Fruit fly (Drosophila melanogaster) whole organism, embryonic: Measurements from ENCODE around the gene CG18171.

Source experiments
- BtbVII ChIP-seq: fragments of 200-800 bp; sonication (Bioruptor generic); optimal IDR thresholded peaks from 3 replicates; lab custom pipeline; 2017; ENCODE audit warnings: missing biosample characterization, mild to moderate bottlenecking, missing genetic modification characterization
- CG10267 ChIP-seq: fragments of 200-800 bp; sonication (Bioruptor generic); optimal IDR thresholded peaks from 2 replicates; lab custom pipeline; 2018; ENCODE audit warnings: missing biosample characterization, mild to moderate bottlenecking, missing genetic modification characterization, moderate library complexity
- CG10321 ChIP-seq: fragments of 200-800 bp; sonication (Bioruptor generic); IDR thresholded peaks from 2 replicates; pipeline ENCODE4 v1.3.6; 2022; ENCODE audit warnings: missing biosample characterization, missing genetic modification characterization
- CG12219 ChIP-seq: fragments of 200-800 bp; sonication (Bioruptor generic); optimal IDR thresholded peaks from 3 replicates; lab custom pipeline; 2018; ENCODE audit warnings: missing biosample characterization, mild to moderate bottlenecking, missing genetic modification characterization
- CG1233 ChIP-seq: fragments of 200-800 bp; sonication (Bioruptor generic); optimal IDR thresholded peaks from 4 replicates; lab custom pipeline; 2018; ENCODE audit warnings: missing biosample characterization, mild to moderate bottlenecking, missing genetic modification characterization
- CG12659 ChIP-seq: fragments of 200-800 bp; sonication (Bioruptor generic); optimal IDR thresholded peaks from 3 replicates; lab custom pipeline; 2017; ENCODE audit warnings: mild to moderate bottlenecking, missing biosample characterization, missing genetic modification reagents, missing genetic modification characterization
- CG13624 ChIP-seq: fragments of 200-800 bp; sonication (Bioruptor generic); optimal IDR thresholded peaks from 2 replicates; lab custom pipeline; 2016; ENCODE audit warnings: missing biosample characterization, missing genetic modification characterization
- CG14050 ChIP-seq: fragments of 200-800 bp; sonication (Bioruptor generic); IDR thresholded peaks from 3 replicates; pipeline ENCODE4 v1.3.6; 2022; ENCODE audit warnings: missing biosample characterization, missing genetic modification characterization
- CG14965 ChIP-seq: fragments of 200-800 bp; sonication (Bioruptor generic); optimal IDR thresholded peaks from 2 replicates; lab custom pipeline; 2016; ENCODE audit warnings: missing biosample characterization, missing genetic modification characterization, borderline replicate concordance
- CG15514 ChIP-seq: fragments of 200-800 bp; sonication (Bioruptor generic); optimal IDR thresholded peaks from 3 replicates; lab custom pipeline; 2017; ENCODE audit warnings: missing biosample characterization, missing genetic modification characterization, mild to moderate bottlenecking, moderate library complexity, missing genetic modification reagents
- CG17829 ChIP-seq: fragments of 200-800 bp; optimal IDR thresholded peaks from 2 replicates; lab custom pipeline; 2019; ENCODE audit warnings: missing biosample characterization, mild to moderate bottlenecking, missing genetic modification characterization, moderate library complexity
- CG33557 ChIP-seq: fragments of 200-800 bp; sonication (Bioruptor generic); optimal IDR thresholded peaks from 2 replicates; lab custom pipeline; 2019; ENCODE audit warnings: missing biosample characterization, mild to moderate bottlenecking, missing genetic modification characterization, moderate library complexity
- CG3838 ChIP-seq: fragments of 200-800 bp; sonication (Bioruptor generic); optimal IDR thresholded peaks from 3 replicates; lab custom pipeline; 2016; ENCODE audit warnings: missing biosample characterization, missing genetic modification characterization
- CG3995 ChIP-seq: fragments of 200-800 bp; sonication (Bioruptor generic); optimal IDR thresholded peaks from 3 replicates; lab custom pipeline; 2016; ENCODE audit warnings: missing biosample characterization, missing genetic modification characterization
- CG43689 ChIP-seq: fragments of 200-800 bp; sonication (Bioruptor generic); IDR thresholded peaks from 2 replicates; pipeline ENCODE4 v1.3.6; 2022; ENCODE audit warnings: missing biosample characterization, missing genetic modification characterization
- CG4424 ChIP-seq: fragments of 200-800 bp; sonication (Bioruptor generic); optimal IDR thresholded peaks from 3 replicates; lab custom pipeline; 2016; ENCODE audit warnings: missing biosample characterization, missing genetic modification characterization
- CG6654 ChIP-seq: fragments of 200-800 bp; sonication (Bioruptor generic); optimal IDR thresholded peaks from 2 replicates; lab custom pipeline; 2017; ENCODE audit warnings: missing biosample characterization, mild to moderate bottlenecking, missing genetic modification characterization
- CG7928 ChIP-seq: fragments of 200-800 bp; sonication (Bioruptor generic); optimal IDR thresholded peaks from 2 replicates; lab custom pipeline; 2017; ENCODE audit warnings: missing biosample characterization, mild to moderate bottlenecking, missing genetic modification characterization
- CG8089 ChIP-seq: fragments of 200-800 bp; sonication (Bioruptor generic); optimal IDR thresholded peaks from 3 replicates; lab custom pipeline; 2016; ENCODE audit warnings: missing biosample characterization, missing genetic modification characterization
- CG8290 ChIP-seq, 3 experiments: fragments of 200-800 bp; sonication (Bioruptor generic); optimal IDR thresholded peaks; 2 replicates each; lab custom pipeline; 2016 to 2019; ENCODE audit warnings: missing biosample characterization in 3 of 3, missing genetic modification characterization in 3 of 3, mild to moderate bottlenecking in 2 of 3, moderate library complexity in 1 of 3
- CG9727 ChIP-seq: fragments of 200-800 bp; sonication (Bioruptor generic); optimal IDR thresholded peaks from 3 replicates; lab custom pipeline; 2017; ENCODE audit warnings: missing biosample characterization, mild to moderate bottlenecking, missing genetic modification characterization
- Dbx ChIP-seq: fragments of 200-800 bp; sonication (Bioruptor generic); IDR thresholded peaks from 3 replicates; pipeline ENCODE4 v1.3.6; 2022; ENCODE audit warnings: missing biosample characterization, missing genetic modification characterization
- H2.0 ChIP-seq: fragments of 200-800 bp; sonication (Bioruptor generic); IDR thresholded peaks from 2 replicates; pipeline ENCODE4 v1.3.6; 2022; ENCODE audit warnings: missing biosample characterization, missing genetic modification characterization
- HmgD ChIP-seq: fragments of 200-800 bp; sonication (Bioruptor generic); optimal IDR thresholded peaks from 3 replicates; lab custom pipeline; 2016; ENCODE audit warnings: missing biosample characterization, missing genetic modification characterization
- HmgZ ChIP-seq: fragments of 200-800 bp; sonication (Bioruptor generic); optimal IDR thresholded peaks from 2 replicates; lab custom pipeline; 2018; ENCODE audit warnings: missing biosample characterization, mild to moderate bottlenecking, missing genetic modification characterization
- Hr3 ChIP-seq: fragments of 200-800 bp; sonication (Bioruptor generic); optimal IDR thresholded peaks from 3 replicates; lab custom pipeline; 2016; ENCODE audit warnings: missing biosample characterization, missing genetic modification characterization
- Lpt ChIP-seq: fragments of >200 bp; optimal IDR thresholded peaks from 2 replicates; lab custom pipeline; 2018; ENCODE audit warnings: missing biosample characterization, missing genetic modification characterization
- Poxn ChIP-seq: fragments of 200-800 bp; sonication (Bioruptor generic); IDR thresholded peaks from 2 replicates; pipeline ENCODE4 v1.3.6; 2022; ENCODE audit warnings: missing biosample characterization, missing genetic modification characterization
- Ravus ChIP-seq: fragments of 200-800 bp; sonication (Bioruptor generic); IDR thresholded peaks from 2 replicates; pipeline ENCODE4 v1.3.6; 2022; ENCODE audit warnings: missing biosample characterization, missing genetic modification characterization
- Six4 ChIP-seq: fragments of 200-800 bp; sonication (Bioruptor generic); optimal IDR thresholded peaks from 2 replicates; lab custom pipeline; 2016; ENCODE audit warnings: missing biosample characterization, missing genetic modification characterization
- Xrp1 ChIP-seq: fragments of 200-800 bp; sonication (Bioruptor generic); IDR thresholded peaks from 2 replicates; pipeline ENCODE4 v1.3.6; 2022; ENCODE audit warnings: missing biosample characterization, missing genetic modification characterization
- amos ChIP-seq: fragments of 200-800 bp; sonication (Bioruptor generic); IDR thresholded peaks from 2 replicates; pipeline ENCODE4 v1.3.6; 2022; ENCODE audit warnings: missing biosample characterization, missing genetic modification characterization; ENCODE audit not compliant: partially characterized antibody
- bbx ChIP-seq: fragments of 200-800 bp; sonication (Bioruptor generic); IDR thresholded peaks from 2 replicates; pipeline ENCODE4 v1.3.6; 2022; ENCODE audit warnings: missing biosample characterization, missing genetic modification characterization; ENCODE audit not compliant: partially characterized antibody
- ci ChIP-seq: fragments of 200-800 bp; sonication (Bioruptor generic); IDR thresholded peaks from 3 replicates; pipeline ENCODE4 v1.3.6; 2022; ENCODE audit warnings: missing biosample characterization, missing genetic modification characterization
- dm ChIP-seq: fragments of 200-800 bp; sonication (Bioruptor generic); optimal IDR thresholded peaks from 3 replicates; lab custom pipeline; 2016; ENCODE audit warnings: missing biosample characterization, missing genetic modification characterization
- hb ChIP-seq: fragments of 200-800 bp; sonication (Bioruptor generic); IDR thresholded peaks from 3 replicates; pipeline ENCODE4 v1.3.6; 2022; ENCODE audit warnings: missing biosample characterization, missing genetic modification characterization; ENCODE audit not compliant: partially characterized antibody
- lab ChIP-seq: fragments of 200-800 bp; sonication (Bioruptor generic); optimal IDR thresholded peaks from 3 replicates; lab custom pipeline; 2017; ENCODE audit warnings: missing biosample characterization, missing genetic modification characterization, mild to moderate bottlenecking, moderate library complexity, missing genetic modification reagents
- nerfin-1 ChIP-seq: fragments of 200-800 bp; sonication (Bioruptor generic); optimal IDR thresholded peaks from 3 replicates; lab custom pipeline; 2019; ENCODE audit warnings: missing biosample characterization, mild to moderate bottlenecking, missing genetic modification characterization, moderate library complexity
- nerfin-2 ChIP-seq: fragments of 200-800 bp; sonication (Bioruptor generic); IDR thresholded peaks from 2 replicates; pipeline ENCODE4 v1.3.6; 2022; ENCODE audit warnings: missing biosample characterization, missing genetic modification characterization; ENCODE audit not compliant: partially characterized antibody
- org-1 ChIP-seq: fragments of 200-800 bp; sonication (Bioruptor generic); optimal IDR thresholded peaks from 2 replicates; lab custom pipeline; 2017; ENCODE audit warnings: missing biosample characterization, missing genetic modification characterization
- p53 ChIP-seq: fragments of 200-800 bp; sonication (Bioruptor generic); optimal IDR thresholded peaks from 2 replicates; lab custom pipeline; 2016; ENCODE audit warnings: missing biosample characterization, missing genetic modification characterization
- pzg ChIP-seq: fragments of 200-800 bp; sonication (Bioruptor generic); optimal IDR thresholded peaks from 3 replicates; lab custom pipeline; 2018; ENCODE audit warnings: missing biosample characterization, mild to moderate bottlenecking, missing genetic modification characterization, moderate library complexity
- tin ChIP-seq: fragments of 200-800 bp; sonication (Bioruptor generic); optimal IDR thresholded peaks from 3 replicates; lab custom pipeline; 2016; ENCODE audit warnings: missing biosample characterization, missing genetic modification characterization
- trem ChIP-seq: fragments of 200-800 bp; optimal IDR thresholded peaks from 3 replicates; lab custom pipeline; 2019; ENCODE audit warnings: missing biosample characterization, mild to moderate bottlenecking, missing genetic modification characterization, moderate library complexity
- vnd ChIP-seq: fragments of 200-800 bp; sonication (Bioruptor generic); IDR thresholded peaks from 3 replicates; pipeline ENCODE4 v1.3.6; 2022; ENCODE audit warnings: missing biosample characterization, missing genetic modification characterization; ENCODE audit not compliant: partially characterized antibody
- vvl ChIP-seq: fragments of 200-800 bp; sonication (Bioruptor generic); IDR thresholded peaks from 2 replicates; pipeline ENCODE4 v1.3.6; 2022; ENCODE audit warnings: missing biosample characterization, missing genetic modification characterization
- wor ChIP-seq: fragments of 200-800 bp; sonication (Bioruptor generic); IDR thresholded peaks from 2 replicates; pipeline ENCODE4 v1.3.6; 2022; ENCODE audit warnings: missing biosample characterization, missing genetic modification characterization

Gene CG18171

DNA sequence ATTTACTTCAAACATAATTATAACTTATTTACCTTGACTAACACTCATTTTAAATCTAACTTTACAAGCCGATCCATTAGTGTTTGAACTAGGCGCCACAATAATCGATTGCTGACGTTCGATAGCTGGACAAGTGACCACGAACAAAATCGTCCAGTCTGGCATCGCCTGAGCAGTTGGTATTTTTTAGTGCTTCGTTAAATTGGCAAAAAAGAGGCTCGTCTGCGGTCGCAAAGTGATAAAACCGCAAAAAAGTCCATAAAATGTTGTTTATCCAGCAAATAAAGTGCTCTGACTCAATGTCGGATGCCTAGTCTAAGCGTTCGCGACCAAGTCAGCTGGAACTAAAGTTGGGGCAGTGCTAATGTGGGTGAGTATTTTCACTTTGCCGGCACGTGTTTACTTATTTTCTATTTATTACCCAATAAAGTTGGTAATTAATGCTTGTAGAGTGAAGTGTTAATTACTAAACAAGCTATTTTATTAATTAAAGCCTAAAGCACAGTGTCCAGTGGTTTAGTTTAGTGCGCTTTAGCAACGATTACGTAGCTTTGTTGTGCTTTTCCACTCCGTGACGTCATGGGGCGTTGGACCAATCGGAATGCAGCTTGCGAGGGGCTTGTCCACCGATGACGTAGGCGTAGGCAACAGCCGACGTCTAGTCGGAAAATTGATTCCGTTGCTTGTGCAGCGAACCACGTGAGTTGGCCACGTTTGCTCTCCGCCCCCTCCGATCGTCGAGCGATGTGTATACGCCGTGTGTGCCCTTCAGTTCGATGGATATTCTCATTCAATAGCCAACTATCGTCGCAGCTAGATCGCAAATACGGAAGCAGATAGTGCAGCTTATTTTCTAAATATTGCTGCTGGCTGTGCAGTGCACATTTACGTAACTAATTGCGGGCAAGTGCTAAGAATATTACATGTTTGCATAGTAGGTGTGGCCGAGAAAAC is 15.7 kb upstream of the CG18171 start, which contains the start of gene Gk2 (continued):
- no peak for TF ChIP-seq CG12219 (GFP tag; lab: Kevin White, UChicago)
- TF ChIP-seq pzg = peak; percentile 86
- TF ChIP-seq CG15514 (GFP tag; lab: Kevin White, UChicago) = peak; percentile 35
- TF ChIP-seq Dbx (GFP tag; lab: Robert Waterston, UW) = no peak
- no peak for TF ChIP-seq Six4 (GFP tag; lab: Kevin White, UChicago)
- TF ChIP-seq CG3838 (GFP tag; lab: Kevin White, UChicago) = no peak
- TF ChIP-seq nerfin-1 (tag; lab: Kevin White, UChicago) = no peak
- TF ChIP-seq amos (GFP tag; lab: Robert Waterston, UW) = peak; percentile 57; the same call in 1 of the 2 replicates
- no peak for TF ChIP-seq lab (GFP tag; lab: Kevin White, UChicago)
- 0 out of 2 replicates have a peak, but pooled peaks have one; percentile 8 for TF ChIP-seq Xrp1 (GFP tag; lab: Robert Waterston, UW)
- peak; percentile 35 for TF ChIP-seq dm (GFP tag; lab: Kevin White, UChicago)
- TF ChIP-seq HmgD = no peak
- no peak for TF ChIP-seq CG8089 (GFP tag; lab: Kevin White, UChicago)
- no peak for TF ChIP-seq HmgZ (tag; lab: Kevin White, UChicago)
- TF ChIP-seq p53 (GFP tag; lab: Kevin White, UChicago) = no peak
- no peak for TF ChIP-seq CG17829
- TF ChIP-seq trem (tag; lab: Kevin White, UChicago) = peak; percentile 59
- TF ChIP-seq CG10267 (tag; lab: Kevin White, UChicago) = peak; percentile 7
- TF ChIP-seq org-1 (GFP tag; lab: Kevin White, UChicago) = no peak
- TF ChIP-seq CG7928 = no peak
- TF ChIP-seq Poxn (GFP tag; lab: Robert Waterston, UW) = no peak
- TF ChIP-seq bbx = peak; percentile 45
- TF ChIP-seq CG14050 = no peak
- no peak for TF ChIP-seq CG6654 (GFP tag; lab: Kevin White, UChicago)
- TF ChIP-seq nerfin-2 (GFP tag; lab: Robert Waterston, UW) = peak; percentile 38; the same call in 1 of the 2 replicates
- no peak for TF ChIP-seq CG33557 (GFP tag; lab: Kevin White, UChicago)
- no peak for TF ChIP-seq CG8290 (GFP tag; optimal IDR thresholded peaks at IDR 0.05; lab: Kevin White, UChicago)
- peak in 1 of 2 experiments; percentile 11 for TF ChIP-seq CG8290 (tag; optimal IDR thresholded peaks at IDR 0.05; lab: Kevin White, UChicago)
- no peak for TF ChIP-seq Hr3
- no peak for TF ChIP-seq hb
- no peak for TF ChIP-seq CG14965
- no peak for TF ChIP-seq CG13624 (GFP tag; lab: Kevin White, UChicago)
- peak; percentile 55; the same call in 1 of the 3 replicates for TF ChIP-seq vnd (GFP tag; lab: Robert Waterston, UW)
- TF ChIP-seq CG4424 = no peak
- no peak for TF ChIP-seq Lpt
- TF ChIP-seq wor = no peak
- TF ChIP-seq CG10321 (GFP tag; lab: Robert Waterston, UW) = no peak
- TF ChIP-seq BtbVII (GFP tag; lab: Kevin White, UChicago) = peak; percentile 58
- TF ChIP-seq CG12659 (GFP tag; lab: Kevin White, UChicago) = peak; percentile 13
- no peak for TF ChIP-seq CG43689 (GFP tag; lab: Robert Waterston, UW)
- no peak for TF ChIP-seq CG1233 (GFP tag; lab: Kevin White, UChicago)
- peak; percentile 17 for TF ChIP-seq CG3995 (GFP tag; lab: Kevin White, UChicago)
- TF ChIP-seq H2.0 (GFP tag; lab: Robert Waterston, UW) = no peak
- TF ChIP-seq CG9727 (GFP tag; lab: Kevin White, UChicago) = no peak
- TF ChIP-seq tin (GFP tag; lab: Kevin White, UChicago) = no peak
- 0 out of 2 replicates have a peak, but pooled peaks have one; percentile 28 for TF ChIP-seq vvl (GFP tag; lab: Robert Waterston, UW)
- peak; percentile 48 for TF ChIP-seq ci (GFP tag; lab: Robert Waterston, UW)
- TF ChIP-seq Ravus (GFP tag; lab: Robert Waterston, UW) = no peak
